Fruit fly (Drosophila melanogaster): ENCODE measurements around the gene Mo25.

DNA sequence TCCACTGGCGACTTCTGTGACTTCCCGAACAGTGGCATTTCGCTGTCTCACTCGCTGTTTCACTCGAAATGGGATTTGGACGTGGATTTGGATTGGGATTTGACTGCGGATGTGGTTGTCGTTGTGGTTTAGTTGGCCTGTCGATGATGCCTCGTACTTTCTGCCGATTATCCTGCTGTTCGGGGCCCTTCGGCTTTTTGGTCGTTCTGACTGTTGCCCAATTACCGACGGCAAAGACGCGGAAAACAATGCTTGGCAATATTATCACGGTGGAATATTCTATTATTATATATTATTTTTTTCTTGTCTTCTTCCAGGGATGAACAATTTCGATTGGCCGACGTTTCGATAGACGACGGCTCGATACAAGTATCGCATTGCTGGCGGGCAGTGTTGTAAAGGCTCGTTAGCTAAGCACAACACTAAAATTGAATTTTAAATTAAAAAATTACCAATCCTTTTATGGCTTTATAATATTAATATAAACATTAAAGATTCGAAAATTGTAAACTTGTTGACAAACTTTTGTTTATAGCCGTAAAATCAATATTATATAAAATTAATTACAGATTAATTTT is at the start of gene Mo25:
- no peak for TF ChIP-seq CTCF (optimal IDR thresholded peaks at IDR 0.05)
- TF ChIP-seq CG8478 (optimal IDR thresholded peaks at IDR 0.05): no peak
